Worm (Caenorhabditis elegans) whole organism, L4 larva: Measurements from ENCODE around the gene nhr-39.
A peak's percentile ranks its signal among the peaks of the same experiment; 100 is the strongest.

Source experiments
- F10B5.3 ChIP-seq: sonication (generic microtip); optimal IDR thresholded peaks from 2 replicates; lab custom pipeline; 2016; ENCODE audit warnings: mild to moderate bottlenecking, missing genetic modification characterization, missing compliant biosample characterization
- F37D6.2 ChIP-seq: sonication (generic microtip); optimal IDR thresholded peaks from 2 replicates; lab custom pipeline; 2016; ENCODE audit warnings: mild to moderate bottlenecking, missing genetic modification characterization, missing compliant biosample characterization
- F44E2.7 ChIP-seq: fragments of 200-800 bp; sonication (Bioruptor generic); IDR thresholded peaks from 2 replicates; pipeline ENCODE4 v2.1.2; 2022; ENCODE audit warnings: missing genetic modification characterization, missing compliant biosample characterization
- Y105C5A.15 ChIP-seq: fragments of 200-800 bp; sonication (Bioruptor generic); IDR thresholded peaks from 2 replicates; pipeline ENCODE4 v1.3.6; 2022; ENCODE audit warnings: missing genetic modification characterization, missing compliant biosample characterization
- Y48G9A.11 ChIP-seq: fragments of 200-800 bp; sonication (Bioruptor generic); IDR thresholded peaks from 2 replicates; pipeline ENCODE4 v1.3.6; 2022; ENCODE audit warnings: missing genetic modification reagents, missing genetic modification characterization, missing compliant biosample characterization
- ZK337.2 ChIP-seq: fragments of 200-800 bp; sonication (Bioruptor generic); IDR thresholded peaks from 2 replicates; pipeline ENCODE4 v1.3.6; 2022; ENCODE audit warnings: missing genetic modification reagents, missing genetic modification characterization, missing compliant biosample characterization
- ZK546.5 ChIP-seq, 2 experiments: sonication (generic microtip); optimal IDR thresholded peaks; 2 replicates each; lab custom pipeline; 2017; ENCODE audit warnings: missing biosample characterization in 2 of 2, missing genetic modification characterization in 2 of 2
- aha-1 ChIP-seq: fragments of 150-350 bp; peaks from one replicate; lab custom pipeline; 2014; ENCODE audit warnings: missing biosample characterization, missing genetic modification characterization
- ama-1 ChIP-seq: fragments of 150-350 bp; optimal IDR thresholded peaks from 2 replicates; lab custom pipeline; 2014; ENCODE audit warnings: inconsistent platforms, mixed read lengths
- ceh-20 ChIP-seq: fragments of 200-800 bp; sonication (Bioruptor generic); IDR thresholded peaks from 2 replicates; pipeline ENCODE4 v1.3.6; 2022; ENCODE audit warnings: missing genetic modification reagents, missing genetic modification characterization, missing compliant biosample characterization
- ceh-28 ChIP-seq: fragments of 150-350 bp; optimal IDR thresholded peaks from 2 replicates; lab custom pipeline; 2014; ENCODE audit warnings: missing biosample characterization, missing genetic modification reagents, missing genetic modification characterization
- cey-2 ChIP-seq: sonication (generic microtip); optimal IDR thresholded peaks from 3 replicates; lab custom pipeline; 2017; ENCODE audit warnings: missing genetic modification characterization, mild to moderate bottlenecking, missing compliant biosample characterization, antibody characterized with exemption, borderline replicate concordance; ENCODE audit not compliant: insufficient read depth
- ctbp-1 ChIP-seq: fragments of 200-800 bp; sonication (Bioruptor generic); IDR thresholded peaks from 2 replicates; pipeline ENCODE4 v1.3.6; 2022; ENCODE audit warnings: missing genetic modification reagents, missing genetic modification characterization, missing compliant biosample characterization
- daf-12 ChIP-seq: fragments of 150-350 bp; optimal IDR thresholded peaks from 2 replicates; lab custom pipeline; 2014; ENCODE audit warnings: missing biosample characterization, missing genetic modification reagents, missing genetic modification characterization
- daf-19 ChIP-seq: fragments of 200-800 bp; sonication (Bioruptor generic); conservative IDR thresholded peaks from 2 replicates; pipeline ENCODE4 v1.3.6; 2022; ENCODE audit warnings: missing genetic modification characterization, missing compliant biosample characterization
- dmd-6 ChIP-seq: fragments of 200-800 bp; sonication (Bioruptor generic); IDR thresholded peaks from 2 replicates; pipeline ENCODE4 v1.3.6; 2022; ENCODE audit warnings: missing genetic modification reagents, missing genetic modification characterization, missing compliant biosample characterization
- dmd-8 ChIP-seq: fragments of 200-800 bp; sonication (Bioruptor generic); IDR thresholded peaks from 2 replicates; pipeline ENCODE4 v1.3.6; 2022; ENCODE audit warnings: missing genetic modification characterization, missing compliant biosample characterization
- egl-27 ChIP-seq: sonication (generic microtip); optimal IDR thresholded peaks from 3 replicates; lab custom pipeline; 2017; ENCODE audit warnings: missing biosample characterization, missing genetic modification reagents, missing genetic modification characterization
- gei-8 ChIP-seq: fragments of 200-800 bp; sonication (Bioruptor generic); optimal IDR thresholded peaks from 2 replicates; lab custom pipeline; 2018; ENCODE audit warnings: mild to moderate bottlenecking, missing genetic modification characterization, missing compliant biosample characterization
- lin-1 ChIP-seq: fragments of 200-800 bp; sonication (Bioruptor generic); IDR thresholded peaks from 2 replicates; pipeline ENCODE4 v1.3.6; 2022; ENCODE audit warnings: missing genetic modification reagents, missing genetic modification characterization, missing compliant biosample characterization
- lin-13 ChIP-seq: fragments of 150-350 bp; optimal IDR thresholded peaks from 2 replicates; lab custom pipeline; 2014; ENCODE audit warnings: missing biosample characterization, missing genetic modification reagents, missing genetic modification characterization
- lin-15B ChIP-seq: fragments of 150-350 bp; sonication (generic microtip); optimal IDR thresholded peaks from 3 replicates; lab custom pipeline; 2014; ENCODE audit warnings: missing biosample characterization, missing genetic modification characterization
- lir-3 ChIP-seq: sonication (generic microtip); optimal IDR thresholded peaks from 2 replicates; lab custom pipeline; 2016; ENCODE audit warnings: mild to moderate bottlenecking, missing genetic modification characterization, missing compliant biosample characterization
- lsy-2 ChIP-seq, 2 experiments: fragments of 150-350 bp in 1 of 2; sonication (generic microtip) in 1 of 2; optimal IDR thresholded peaks; 2 replicates each; lab custom pipeline; 2014 to 2017; ENCODE audit warnings: missing biosample characterization in 2 of 2, missing genetic modification characterization in 2 of 2
- mdl-1 ChIP-seq, 2 experiments: fragments of 150-350 bp in 1 of 2; sonication (generic microtip) in 1 of 2; optimal IDR thresholded peaks; 2 replicates each; lab custom pipeline; 2014 to 2017; ENCODE audit warnings: missing biosample characterization in 2 of 2, missing genetic modification characterization in 2 of 2
- mep-1 ChIP-seq: fragments of 150-350 bp; sonication (generic microtip); optimal IDR thresholded peaks from 3 replicates; lab custom pipeline; 2014; ENCODE audit warnings: missing biosample characterization, missing genetic modification characterization
- mxl-3 ChIP-seq: fragments of 200-800 bp; sonication (Bioruptor generic); optimal IDR thresholded peaks from 2 replicates; lab custom pipeline; 2018; ENCODE audit warnings: mild to moderate bottlenecking, missing genetic modification characterization, missing compliant biosample characterization
- nhr-111 ChIP-seq: fragments of 200-800 bp; sonication (Bioruptor generic); optimal IDR thresholded peaks from 2 replicates; lab custom pipeline; 2018; ENCODE audit warnings: mild to moderate bottlenecking, missing genetic modification characterization, missing compliant biosample characterization
- nhr-42 ChIP-seq: fragments of 200-800 bp; sonication (Bioruptor generic); IDR thresholded peaks from 2 replicates; pipeline ENCODE4 v1.3.6; 2022; ENCODE audit warnings: missing genetic modification characterization, missing compliant biosample characterization
- nhr-48 ChIP-seq: sonication (generic microtip); optimal IDR thresholded peaks from 2 replicates; lab custom pipeline; 2016; ENCODE audit warnings: mild to moderate bottlenecking, missing genetic modification characterization, missing compliant biosample characterization
- sdz-12 ChIP-seq: fragments of 200-800 bp; sonication (Bioruptor generic); optimal IDR thresholded peaks from 2 replicates; lab custom pipeline; 2018; ENCODE audit warnings: mild to moderate bottlenecking, missing genetic modification characterization, missing compliant biosample characterization
- spr-1 ChIP-seq: sonication (generic microtip); optimal IDR thresholded peaks from 2 replicates; lab custom pipeline; 2016; ENCODE audit warnings: mild to moderate bottlenecking, missing genetic modification characterization, missing compliant biosample characterization
- spr-3 ChIP-seq: fragments of 200-800 bp; sonication (Bioruptor generic); optimal IDR thresholded peaks from 2 replicates; lab custom pipeline; 2018; ENCODE audit warnings: mild to moderate bottlenecking, missing genetic modification characterization, missing compliant biosample characterization
- unc-62 ChIP-seq, 3 experiments: fragments of 150-350 bp in 1 of 3; sonication (generic microtip); optimal IDR thresholded peaks in 2 of 3; peaks in 1 of 3; 1 replicate in 1 of 3; 2 replicates in 2 of 3; lab custom pipeline; 2014 to 2017; ENCODE audit warnings: missing biosample characterization in 3 of 3, missing genetic modification characterization in 3 of 3, missing genetic modification reagents in 3 of 3, missing genotype in 1 of 3
- vab-7 ChIP-seq: fragments of 200-800 bp; sonication (Bioruptor generic); IDR thresholded peaks from 2 replicates; pipeline ENCODE4 v1.3.6; 2022; ENCODE audit warnings: missing genetic modification reagents, missing genetic modification characterization, missing compliant biosample characterization
- zfp-2 ChIP-seq: sonication (generic microtip); optimal IDR thresholded peaks from 2 replicates; lab custom pipeline; 2016; ENCODE audit warnings: mild to moderate bottlenecking, missing genetic modification characterization, missing compliant biosample characterization
- zfp-3 ChIP-seq: fragments of 200-800 bp; sonication (Bioruptor generic); conservative IDR thresholded peaks from 2 replicates; pipeline ENCODE4 v1.3.6; 2022; ENCODE audit warnings: missing genetic modification reagents, missing genetic modification characterization, missing compliant biosample characterization
- zip-11 ChIP-seq: fragments of 200-800 bp; sonication (Bioruptor generic); IDR thresholded peaks from 2 replicates; pipeline ENCODE4 v1.3.6; 2022; ENCODE audit warnings: missing genetic modification characterization, missing compliant biosample characterization
- ztf-7 ChIP-seq: fragments of 150-350 bp; optimal IDR thresholded peaks from 2 replicates; lab custom pipeline; 2014; ENCODE audit warnings: missing biosample characterization, missing genetic modification characterization

The nhr-39 gene

DNA sequence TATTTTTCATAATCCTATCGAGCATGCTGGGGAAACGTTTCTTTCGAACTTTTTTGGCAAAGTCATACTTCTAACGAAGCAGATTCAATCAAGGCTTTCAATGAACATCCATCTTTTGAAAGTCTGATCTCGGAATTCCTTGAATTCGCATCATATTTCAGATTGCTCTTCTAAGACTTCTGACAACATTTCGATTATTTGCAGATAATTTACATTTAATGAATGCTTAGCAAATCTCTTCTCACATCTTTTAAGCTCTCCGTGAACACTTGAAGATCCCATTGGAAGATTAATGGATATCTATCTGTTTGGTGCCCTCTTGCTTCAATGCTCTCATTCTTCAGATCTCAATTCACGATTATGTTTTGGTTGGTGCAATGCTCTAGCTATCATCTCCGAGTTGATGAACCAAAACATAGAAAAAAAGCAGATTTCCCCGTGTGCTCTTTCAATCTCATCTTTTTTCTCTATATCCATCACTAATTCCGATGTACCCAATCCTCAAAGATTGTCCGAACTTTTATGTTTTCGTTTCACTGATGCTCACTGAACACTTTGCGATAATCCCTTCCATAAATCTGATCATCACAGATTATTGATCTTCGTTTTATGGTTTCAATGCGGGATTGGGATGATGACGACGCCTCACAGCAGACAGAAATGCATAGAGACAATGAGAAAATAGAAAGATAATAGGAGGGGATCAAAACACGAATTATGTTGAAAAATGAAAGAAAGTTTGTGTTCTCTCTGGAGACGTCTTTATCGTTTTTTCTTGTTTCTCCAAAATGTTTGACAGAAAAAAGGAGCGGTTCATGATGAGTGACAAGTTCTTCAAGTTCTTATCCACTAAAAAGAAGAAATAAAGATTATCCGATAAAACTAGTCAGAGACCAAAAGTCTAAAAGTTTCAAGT lies 28.7 kb upstream of the nhr-39 start:
- no peak for TF ChIP-seq gei-8 (GFP tag; lab: Kevin White, UChicago)
- peak; percentile 76 for TF ChIP-seq aha-1 (tag; lab: Kevin White, UChicago)
- peak in 1 of 2 experiments; percentile 52 for TF ChIP-seq mdl-1 (tag; optimal IDR thresholded peaks at IDR 0.05; lab: Kevin White, UChicago)
- peak; percentile 23 for TF ChIP-seq nhr-48 (tag; lab: Kevin White, UChicago)
- TF ChIP-seq Y48G9A.11: no peak
- peak in 1 of 2 experiments; percentile 89 for TF ChIP-seq unc-62 (GFP tag; optimal IDR thresholded peaks at IDR 0.05 in 1 of 2; lab: Kevin White, UChicago)
- no peak for TF ChIP-seq unc-62 (tag; optimal IDR thresholded peaks at IDR 0.05; lab: Kevin White, UChicago)
- no peak for TF ChIP-seq spr-1 (tag; lab: Kevin White, UChicago)
- peak; percentile 21; the same call in 1 of the 2 replicates for TF ChIP-seq ceh-20 (GFP tag; lab: Robert Waterston, UW)
- TF ChIP-seq egl-27: no peak
- no peak for TF ChIP-seq F37D6.2 (tag; lab: Kevin White, UChicago)
- no peak for TF ChIP-seq ceh-28 (tag; lab: Kevin White, UChicago)

DNA sequence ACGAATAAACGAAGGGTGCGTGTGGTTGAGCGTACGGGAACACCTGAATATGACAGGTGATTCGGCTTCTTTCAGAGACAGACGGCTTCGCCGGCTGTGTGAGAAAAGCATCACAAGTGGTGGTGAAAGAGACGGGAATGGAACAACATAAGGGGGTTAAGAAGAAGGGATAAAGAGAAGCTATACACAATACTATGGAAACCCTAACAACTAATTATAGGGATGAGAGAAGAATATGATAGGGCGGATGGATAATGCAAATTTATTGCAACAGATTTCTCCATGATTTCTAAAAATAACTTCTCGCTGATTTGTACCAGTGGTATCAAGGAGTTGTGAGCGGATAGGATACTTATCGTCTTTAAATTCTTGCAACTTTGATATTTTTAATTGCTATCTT lies 21.0 kb upstream of the nhr-39 start, which contains the start of gene hlh-10:
hlh-10 (minus strand) TSS at position 101 of the 400 bp plus-strand sequence.
- TF ChIP-seq mep-1 (no peak), dmd-8 (no peak)

DNA sequence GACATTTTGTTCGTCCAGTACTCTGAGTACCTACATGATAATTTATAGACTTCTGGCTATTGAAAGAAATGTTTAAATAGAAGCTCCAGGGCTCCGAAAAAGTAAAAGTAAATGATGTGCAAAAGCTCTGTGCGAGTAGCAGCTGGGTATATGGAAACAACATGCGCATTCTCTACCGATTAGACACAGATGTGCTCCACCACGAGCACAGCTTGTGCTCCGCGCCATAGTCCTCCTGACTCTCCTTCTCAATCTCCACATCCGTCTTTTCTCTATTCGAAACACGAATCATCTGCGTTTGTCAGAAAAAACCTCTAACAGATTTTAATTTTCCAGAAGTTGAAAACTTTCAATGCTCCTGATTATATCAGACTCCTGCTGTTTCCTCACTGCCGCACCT lies 19.7 kb upstream of the nhr-39 start:
- TF ChIP-seq ZK337.2 (no peak), daf-12 (tag; lab: Kevin White, UChicago) (no peak), ztf-7 (tag; lab: Kevin White, UChicago) (no peak), zfp-3 (GFP tag; lab: Robert Waterston, UW) (no peak), aha-1 (tag; lab: Kevin White, UChicago) (no peak), lin-13 (GFP tag; lab: Kevin White, UChicago) (no peak), Y48G9A.11 (no peak), ctbp-1 (no peak), mxl-3 (GFP tag; lab: Kevin White, UChicago) (no peak), lin-15B (no peak), zfp-2 (tag; lab: Kevin White, UChicago) (no peak), spr-3 (GFP tag; lab: Kevin White, UChicago) (no peak), nhr-42 (GFP tag; lab: Robert Waterston, UW) (no peak)

DNA sequence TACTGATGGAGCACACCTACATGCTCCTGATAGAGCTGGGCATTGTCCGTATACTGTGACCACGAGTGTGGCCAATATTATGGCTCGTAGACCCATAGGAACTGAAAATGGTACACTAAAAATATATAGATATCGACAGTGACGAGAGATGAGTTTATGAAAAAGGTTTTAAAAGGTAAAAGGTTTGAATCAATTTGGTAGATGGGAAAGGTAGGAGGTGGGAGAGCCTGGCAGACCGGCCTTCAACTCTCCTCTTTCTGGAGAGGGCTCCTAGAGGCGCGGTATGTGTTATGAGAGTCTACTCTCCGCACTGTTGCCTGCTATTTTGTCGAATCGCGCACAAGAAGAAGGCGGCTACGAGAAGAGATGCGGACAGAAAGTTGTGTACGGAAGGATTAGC lies 15.7 kb upstream of the nhr-39 start, which contains the start of gene lron-2:
lron-2 (minus strand) TSS at position 101 of the 400 bp plus-strand sequence.
- TF ChIP-seq lsy-2 (tag; optimal IDR thresholded peaks at IDR 0.05; lab: Kevin White, UChicago) (no peak), ZK546.5 (tag; optimal IDR thresholded peaks at IDR 0.05; lab: Kevin White, UChicago) (no peak), ama-1 (lab: Kevin White, UChicago) (no peak), sdz-12 (GFP tag; lab: Kevin White, UChicago) (no peak), daf-19 (GFP tag; lab: Robert Waterston, UW) (no peak), dmd-6 (no peak), cey-2 (tag; lab: Kevin White, UChicago) (no peak), F44E2.7 (GFP tag; lab: Robert Waterston, UW) (no peak), nhr-111 (no peak), vab-7 (GFP tag; lab: Robert Waterston, UW) (no peak), lin-1 (GFP tag; lab: Robert Waterston, UW) (no peak), unc-62 (GFP tag; optimal IDR thresholded peaks at IDR 0.05 in 1 of 2; lab: Kevin White, UChicago) (no peak), unc-62 (tag; optimal IDR thresholded peaks at IDR 0.05; lab: Kevin White, UChicago) (no peak), Y105C5A.15 (GFP tag; lab: Robert Waterston, UW) (no peak), zfp-3 (GFP tag; lab: Robert Waterston, UW) (no peak), lin-15B (no peak), zip-11 (no peak), lir-3 (tag; lab: Kevin White, UChicago) (no peak), F10B5.3 (tag; lab: Kevin White, UChicago) (no peak)
- TF ChIP-seq, all 104 proteins: peak for 0
